Fruit fly (Drosophila melanogaster): ENCODE data around the gene CG43438.
A peak's percentile ranks its signal among the peaks of the same experiment; 100 is the strongest.

CG43438 gene

dm6 chr2L:11535845-11536244 is at the start of gene CG43438:
Gene CG43438, plus strand, starts transcription at chr2L:11536145.
- TF ChIP-seq CG8478 (optimal IDR thresholded peaks at IDR 0.05), result no peak
- TF ChIP-seq CTCF (optimal IDR thresholded peaks at IDR 0.05), result no peak

DNA sequence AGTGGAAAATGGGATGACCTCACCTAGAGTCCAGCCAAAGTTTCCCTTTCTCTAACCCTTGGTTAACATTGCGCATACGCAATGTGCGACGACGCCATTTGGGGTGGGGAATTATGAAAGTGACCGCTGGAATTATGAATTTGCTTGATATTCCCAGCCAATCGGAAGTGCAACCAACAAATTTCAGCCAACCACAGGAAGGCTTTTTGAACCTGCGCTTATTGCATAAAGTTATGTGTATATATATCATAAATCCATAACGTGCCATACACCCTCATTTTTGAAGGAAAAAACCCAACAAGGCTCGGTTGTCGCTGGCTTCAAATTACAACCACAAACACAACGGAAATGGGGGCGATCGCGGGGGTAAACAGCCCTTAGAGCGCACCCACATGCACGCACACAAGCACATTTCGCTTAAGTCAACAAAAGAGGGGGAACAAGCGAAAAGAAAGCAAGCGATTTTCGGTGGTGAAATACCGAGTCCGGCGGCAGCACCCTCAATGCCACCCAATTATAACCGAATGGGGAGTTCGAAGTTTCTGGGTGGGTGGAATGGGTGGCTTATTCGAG is 47.4 kb upstream of the CG43438 start:
- no peak for TF ChIP-seq CTCF (optimal IDR thresholded peaks at IDR 0.05)
- no peak for TF ChIP-seq CG8478 (optimal IDR thresholded peaks at IDR 0.05)

DNA sequence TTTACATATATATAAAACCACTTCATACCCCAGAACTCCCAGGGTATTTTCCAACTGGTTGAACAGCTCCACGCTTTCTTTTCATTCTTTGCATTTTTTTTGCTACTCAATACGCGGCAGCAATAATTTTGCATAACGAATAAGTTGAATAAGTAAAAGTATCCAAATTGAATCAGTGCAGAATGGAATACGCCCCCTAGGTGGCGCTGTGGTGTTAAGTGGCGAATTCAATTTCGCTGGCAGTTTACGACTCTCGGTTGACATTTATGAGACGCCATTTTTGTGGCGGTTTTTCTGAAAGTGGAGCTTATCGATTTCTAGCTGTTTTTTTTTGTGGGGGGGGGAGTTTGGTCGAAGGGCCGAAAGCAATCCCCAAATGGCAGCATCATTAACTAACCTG is 42.0 kb upstream of the CG43438 start:
- TF ChIP-seq CG8478 (optimal IDR thresholded peaks at IDR 0.05), result no peak
- peak; percentile 66 to 70 for TF ChIP-seq CTCF (optimal IDR thresholded peaks at IDR 0.05)

- TF ChIP-seq CG8478 (optimal IDR thresholded peaks at IDR 0.05), result no peak
- TF ChIP-seq CTCF (optimal IDR thresholded peaks at IDR 0.05), result peak in 1 of 2 experiments; percentile 5
These were observed 37.1 kb upstream of the CG43438 start, which contains the start of gene Cog8 for dm6 chr2L:11498839-11499238. Gene Cog8, minus strand, starts transcription at chr2L:11498948.

- TF ChIP-seq CTCF (optimal IDR thresholded peaks at IDR 0.05) (no peak), CG8478 (optimal IDR thresholded peaks at IDR 0.05) (no peak)
These were observed 35.3 kb upstream of the CG43438 start for dm6 chr2L:11500649-11501048.

dm6 chr2L:11501427-11501968 is 34.4 kb upstream of the CG43438 start, which contains the start of gene spz4:
Gene spz4, plus strand, starts transcription at chr2L:11501715.
- TF ChIP-seq CG8478 (optimal IDR thresholded peaks at IDR 0.05), result no peak
- no peak for TF ChIP-seq CTCF (optimal IDR thresholded peaks at IDR 0.05)

dm6 chr2L:11502698-11503097 is 33.2 kb upstream of the CG43438 start:
- no peak for TF ChIP-seq CG8478 (optimal IDR thresholded peaks at IDR 0.05)

- no peak for TF ChIP-seq CG8478 (optimal IDR thresholded peaks at IDR 0.05)
- no peak for TF ChIP-seq CTCF (optimal IDR thresholded peaks at IDR 0.05)
These were observed 30.9 kb upstream of the CG43438 start for dm6 chr2L:11504896-11505569.

DNA sequence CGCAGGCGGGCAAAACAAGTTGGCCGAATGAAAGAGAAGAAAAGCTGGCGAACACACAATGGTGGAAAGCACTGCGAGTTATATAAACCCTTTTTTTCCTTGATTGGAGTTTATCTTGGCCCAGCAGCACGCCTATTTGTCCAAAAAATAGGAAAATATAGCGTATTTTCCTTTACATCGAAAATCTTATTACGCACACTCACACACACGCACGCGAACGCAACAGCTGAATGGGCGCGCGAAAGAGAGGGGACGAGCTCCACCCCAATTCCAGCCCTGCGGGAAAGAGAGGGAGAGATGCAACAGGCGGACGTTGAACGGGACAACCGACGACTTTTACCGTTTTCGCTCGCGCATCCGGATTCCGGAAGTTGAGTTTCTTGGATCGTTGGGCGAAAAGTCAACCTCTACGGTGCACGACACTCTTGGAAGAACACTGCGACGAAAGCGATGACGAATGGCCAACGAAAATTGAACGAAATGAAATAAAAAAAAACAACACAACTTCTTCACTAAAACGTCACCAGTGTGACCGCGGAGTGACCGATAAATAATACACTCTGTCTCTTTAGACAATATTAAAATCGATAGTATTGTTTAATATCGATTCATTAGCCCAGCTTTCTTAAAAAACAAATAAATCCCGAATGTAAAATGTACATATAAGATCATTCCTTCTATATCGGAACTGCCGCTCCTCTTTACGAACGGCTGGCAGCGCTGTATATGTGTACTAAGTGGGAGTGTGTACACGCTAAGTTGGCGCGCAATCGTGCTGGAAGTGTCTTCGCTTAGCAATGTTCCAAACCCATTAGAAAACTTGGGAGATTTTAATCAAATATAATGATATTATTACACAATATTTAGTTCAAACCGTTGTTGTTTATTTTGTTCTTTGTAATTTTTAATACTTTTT is 19.2 kb upstream of the CG43438 start, which contains the start of the genes Dlg5 and CG4970:
Gene Dlg5 (minus strand): TSS at position 556 of the 916 bp plus-strand sequence.
Gene CG4970 (plus strand): TSS at position 866 of the 916 bp plus-strand sequence.
- TF ChIP-seq CG8478 (optimal IDR thresholded peaks at IDR 0.05) (no peak), CTCF (optimal IDR thresholded peaks at IDR 0.05) (peak; percentile 77 to 84)

DNA sequence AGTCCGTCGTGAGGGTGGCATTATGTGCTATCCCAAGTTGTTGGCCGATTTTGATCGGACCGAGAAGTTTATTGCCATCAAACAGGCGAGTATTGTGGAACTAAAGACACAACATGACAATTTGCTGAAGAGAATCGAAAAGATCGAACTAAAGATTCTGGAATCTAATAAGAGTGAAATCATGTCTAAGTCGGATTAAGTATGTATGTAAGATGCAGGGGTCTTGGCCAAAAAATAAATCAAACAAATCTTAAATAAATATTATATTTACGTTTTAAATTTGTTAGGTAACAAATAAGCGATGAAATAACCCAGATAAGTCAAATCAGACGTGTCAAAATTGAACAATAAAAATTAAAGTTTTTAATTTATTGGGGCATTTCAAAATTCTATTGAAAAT is 16.4 kb upstream of the CG43438 start, which contains the start of gene CG14929:
Gene CG14929 (plus strand): TSS at position 301 of the 400 bp plus-strand sequence.
- TF ChIP-seq CTCF (optimal IDR thresholded peaks at IDR 0.05), result no peak
- TF ChIP-seq CG8478 (optimal IDR thresholded peaks at IDR 0.05), result no peak

DNA sequence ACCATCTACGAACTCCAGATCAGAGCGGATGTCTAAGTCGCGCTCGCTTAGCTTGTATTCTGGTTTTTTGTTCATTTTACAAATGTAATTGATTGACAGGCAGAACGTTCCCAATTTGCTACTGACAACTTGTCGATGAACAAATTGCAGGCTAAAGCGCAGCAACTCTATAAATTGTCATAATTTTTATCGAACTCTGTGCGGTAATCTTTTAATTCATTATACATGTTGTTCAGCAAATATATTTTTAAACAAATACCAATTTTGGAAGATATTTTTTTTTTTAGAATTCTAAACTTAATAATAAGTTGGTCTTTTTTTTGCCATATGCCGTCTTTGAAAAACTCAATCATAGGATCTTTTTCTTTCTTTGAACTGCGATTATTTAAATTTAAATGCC is 14.8 kb upstream of the CG43438 start, which contains the start of gene CG14930:
Gene CG14930 (minus strand): TSS at position 101 of the 400 bp plus-strand sequence.
- TF ChIP-seq CG8478 (optimal IDR thresholded peaks at IDR 0.05) (no peak), CTCF (optimal IDR thresholded peaks at IDR 0.05) (no peak)

DNA sequence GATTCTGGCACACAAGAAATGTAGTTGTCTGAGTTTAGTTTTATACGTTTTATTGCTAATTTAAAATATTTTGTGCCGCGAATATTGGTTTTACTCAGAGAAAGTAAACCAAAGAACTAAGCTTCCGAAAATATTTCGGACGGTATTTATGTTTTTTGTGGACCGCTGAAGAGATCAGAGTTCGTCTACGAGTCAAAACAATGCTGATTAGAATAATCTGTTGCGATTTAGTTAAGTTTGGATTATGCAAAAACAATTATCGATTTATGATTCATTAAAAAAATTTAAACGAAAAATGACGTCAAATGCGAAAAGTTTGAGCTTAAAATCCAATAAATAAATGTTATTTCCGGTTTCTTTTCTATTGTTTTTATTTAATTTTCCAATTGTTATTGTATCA is 13.3 kb upstream of the CG43438 start, which contains the start of gene CG43153:
Gene CG43153 (minus strand): TSS at position 101 of the 400 bp plus-strand sequence.
- TF ChIP-seq CG8478 (optimal IDR thresholded peaks at IDR 0.05) (no peak), CTCF (optimal IDR thresholded peaks at IDR 0.05) (no peak)

dm6 chr2L:11528129-11528589 is 7.8 kb upstream of the CG43438 start, which contains the start of gene CG31705:
Gene CG31705, minus strand, starts transcription at chr2L:11528205.
- TF ChIP-seq CG8478 (optimal IDR thresholded peaks at IDR 0.05) (no peak), CTCF (optimal IDR thresholded peaks at IDR 0.05) (no peak)

DNA sequence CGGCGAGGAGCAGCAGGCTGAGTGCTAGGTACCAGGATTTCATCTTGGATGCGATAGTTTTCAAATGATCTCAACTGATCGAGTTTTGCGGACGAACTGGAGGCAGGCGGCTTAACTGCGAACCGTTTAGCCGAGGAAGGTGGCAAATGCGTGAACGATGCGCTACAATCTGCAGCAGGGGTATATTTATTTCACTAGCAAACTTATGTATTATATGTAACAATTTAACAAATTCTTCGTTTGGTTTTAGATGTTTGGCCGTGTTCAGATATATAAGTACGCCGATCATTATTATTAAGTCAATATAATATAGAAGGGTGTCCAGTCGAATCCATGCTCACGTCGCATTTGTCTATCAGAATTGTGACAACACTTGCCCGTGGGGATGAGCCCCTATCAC is 5.0 kb upstream of the CG43438 start, which contains the start of gene CG31706:
Gene CG31706 (minus strand): TSS at position 101 of the 400 bp plus-strand sequence.
- no peak for TF ChIP-seq CTCF (optimal IDR thresholded peaks at IDR 0.05)
- no peak for TF ChIP-seq CG8478 (optimal IDR thresholded peaks at IDR 0.05)
